Worm (Caenorhabditis elegans): ENCODE measurements around the gene kdin-1.

DNA sequence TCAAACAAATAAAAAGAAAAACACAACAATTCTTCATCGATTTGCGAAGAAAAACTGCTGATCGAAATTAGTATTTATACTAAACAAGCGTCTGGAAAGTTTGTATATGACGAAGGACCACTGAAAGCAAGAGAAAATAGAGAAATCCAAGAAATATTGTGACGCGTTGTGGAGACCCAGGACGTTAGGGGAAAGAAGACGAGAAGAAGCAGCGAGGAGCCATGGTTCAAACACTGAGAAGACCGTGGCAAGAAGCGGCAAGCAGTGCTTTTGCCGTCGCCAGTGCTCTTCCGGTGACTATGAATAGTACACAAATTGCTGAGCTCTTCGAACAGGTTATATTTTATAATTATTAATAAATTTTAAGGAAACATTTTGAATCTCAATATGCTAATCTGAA is 210 bp downstream of the kdin-1 start:
- TF ChIP-seq nhr-76 (tag; optimal IDR thresholded peaks at IDR 0.05) (no peak), lin-13 (tag; optimal IDR thresholded peaks at IDR 0.05) (no peak)
